Worm (Caenorhabditis elegans) whole organism, young adult: Measurements from ENCODE around the gene Y105C5B.3.

Source experiments
- B0035.1 ChIP-seq: sonication (generic microtip); optimal IDR thresholded peaks from 2 replicates; lab custom pipeline; 2016; ENCODE audit warnings: missing genetic modification characterization, mild to moderate bottlenecking, missing compliant biosample characterization, missing genotype, missing genetic modification reagents
- C17E4.6 ChIP-seq: fragments of 200-800 bp; sonication (Bioruptor generic); IDR thresholded peaks from 2 replicates; pipeline ENCODE4 v1.3.6; 2022; ENCODE audit warnings: missing genetic modification reagents, missing genetic modification characterization, missing compliant biosample characterization
- F22D6.2 ChIP-seq: sonication (generic microtip); optimal IDR thresholded peaks from 2 replicates; lab custom pipeline; 2016; ENCODE audit warnings: mild to moderate bottlenecking, missing genetic modification characterization, missing compliant biosample characterization
- F39B2.1 ChIP-seq: fragments of 200-800 bp; sonication (Bioruptor generic); IDR thresholded peaks from 2 replicates; pipeline ENCODE4 v1.3.6; 2022; ENCODE audit warnings: missing genetic modification reagents, missing genetic modification characterization, missing compliant biosample characterization
- F49E8.2 ChIP-seq: sonication (generic microtip); optimal IDR thresholded peaks from 3 replicates; lab custom pipeline; 2017; ENCODE audit warnings: missing genetic modification characterization, mild to moderate bottlenecking, missing compliant biosample characterization, antibody characterized with exemption, moderate library complexity; ENCODE audit not compliant: insufficient read depth
- F52B5.7 ChIP-seq: sonication (generic microtip); optimal IDR thresholded peaks from 2 replicates; lab custom pipeline; 2016; ENCODE audit warnings: mild to moderate bottlenecking, missing genetic modification characterization, missing compliant biosample characterization
- F57C9.4 ChIP-seq: sonication (generic microtip); optimal IDR thresholded peaks from 2 replicates; lab custom pipeline; 2017; ENCODE audit warnings: mild to moderate bottlenecking, missing genetic modification characterization, missing compliant biosample characterization
- K11D2.4 ChIP-seq: fragments of 200-800 bp; sonication (Bioruptor generic); IDR thresholded peaks from 2 replicates; pipeline ENCODE4 v1.3.6; 2022; ENCODE audit warnings: missing genetic modification reagents, missing genetic modification characterization, missing compliant biosample characterization
- Y79H2A.3 ChIP-seq: fragments of 200-800 bp; sonication (Bioruptor generic); conservative IDR thresholded peaks from 2 replicates; pipeline ENCODE4 v1.3.6; 2022; ENCODE audit warnings: missing genetic modification reagents, missing genetic modification characterization, missing compliant biosample characterization
- akir-1 ChIP-seq: fragments of 200-800 bp; sonication (Bioruptor generic); optimal IDR thresholded peaks from 2 replicates; lab custom pipeline; 2018; ENCODE audit warnings: mild to moderate bottlenecking, missing genetic modification characterization, moderate library complexity, missing compliant biosample characterization
- attf-6 ChIP-seq: fragments of 200-800 bp; sonication (Bioruptor generic); IDR thresholded peaks from 2 replicates; pipeline ENCODE4 v1.3.6; 2022; ENCODE audit warnings: missing genetic modification reagents, missing genetic modification characterization, missing compliant biosample characterization
- bed-1 ChIP-seq: fragments of 200-800 bp; sonication (Bioruptor generic); IDR thresholded peaks from 2 replicates; pipeline ENCODE4 v1.3.6; 2022; ENCODE audit warnings: missing genetic modification reagents, missing genetic modification characterization, missing compliant biosample characterization
- bed-2 ChIP-seq: fragments of 200-800 bp; sonication (Bioruptor generic); IDR thresholded peaks from 2 replicates; pipeline ENCODE4 v1.3.6; 2022; ENCODE audit warnings: missing genetic modification reagents, missing genetic modification characterization, missing compliant biosample characterization
- ceh-27 ChIP-seq: fragments of 200-800 bp; sonication (Bioruptor generic); optimal IDR thresholded peaks from 2 replicates; lab custom pipeline; 2018; ENCODE audit warnings: mild to moderate bottlenecking, missing genetic modification characterization, moderate library complexity, missing compliant biosample characterization
- egl-18 ChIP-seq: fragments of 200-800 bp; sonication (Bioruptor generic); IDR thresholded peaks from 2 replicates; pipeline ENCODE4 v1.3.6; 2022; ENCODE audit warnings: missing genetic modification reagents, missing genetic modification characterization, missing compliant biosample characterization
- egl-44 ChIP-seq: fragments of 200-800 bp; sonication (Bioruptor generic); IDR thresholded peaks from 2 replicates; pipeline ENCODE4 v1.3.6; 2022; ENCODE audit warnings: missing genetic modification reagents, missing genetic modification characterization, missing compliant biosample characterization
- egrh-3 ChIP-seq: fragments of 200-800 bp; sonication (Bioruptor generic); IDR thresholded peaks from 2 replicates; pipeline ENCODE4 v1.3.6; 2022; ENCODE audit warnings: missing genetic modification reagents, missing genetic modification characterization, missing compliant biosample characterization
- ekl-4 ChIP-seq: fragments of 200-800 bp; sonication (Bioruptor generic); IDR thresholded peaks from 2 replicates; pipeline ENCODE4 v1.3.6; 2022; ENCODE audit warnings: missing genetic modification reagents, missing genetic modification characterization, missing compliant biosample characterization
- ets-4 ChIP-seq: fragments of 200-800 bp; sonication (Bioruptor generic); optimal IDR thresholded peaks from 2 replicates; lab custom pipeline; 2018; ENCODE audit warnings: mild to moderate bottlenecking, missing genetic modification characterization, missing compliant biosample characterization
- fkh-3 ChIP-seq: sonication (generic microtip); optimal IDR thresholded peaks from 2 replicates; lab custom pipeline; 2016; ENCODE audit warnings: mild to moderate bottlenecking, missing genetic modification characterization, missing compliant biosample characterization
- hmg-1.2 ChIP-seq: fragments of 200-800 bp; sonication (Bioruptor generic); IDR thresholded peaks from 2 replicates; pipeline ENCODE4 v1.3.6; 2022; ENCODE audit warnings: missing genetic modification reagents, missing genetic modification characterization, missing compliant biosample characterization
- lin-26 ChIP-seq: fragments of 200-800 bp; sonication (Bioruptor generic); IDR thresholded peaks from 2 replicates; pipeline ENCODE4 v1.3.6; 2022; ENCODE audit warnings: missing genetic modification reagents, missing genetic modification characterization, missing compliant biosample characterization
- lin-35 ChIP-seq, 3 experiments: fragments of 150-350 bp in 2 of 3; sonication (generic microtip) in 1 of 3; optimal IDR thresholded peaks; 2 replicates each; lab custom pipeline; 2014 to 2018; ENCODE audit warnings: missing biosample characterization in 3 of 3, missing genetic modification characterization in 3 of 3, missing genetic modification reagents in 3 of 3
- madf-3 ChIP-seq: fragments of 200-800 bp; sonication (Bioruptor generic); IDR thresholded peaks from 2 replicates; pipeline ENCODE4 v1.3.6; 2022; ENCODE audit warnings: missing genetic modification reagents, missing genetic modification characterization, missing compliant biosample characterization
- madf-6 ChIP-seq: fragments of 200-800 bp; sonication (Bioruptor generic); IDR thresholded peaks from 2 replicates; pipeline ENCODE4 v1.3.6; 2022; ENCODE audit warnings: missing genetic modification reagents, missing genetic modification characterization, missing compliant biosample characterization
- mxl-1 ChIP-seq: sonication (generic microtip); optimal IDR thresholded peaks from 2 replicates; lab custom pipeline; 2016; ENCODE audit warnings: missing genetic modification characterization, missing compliant biosample characterization
- nfya-1 ChIP-seq: sonication (generic microtip); optimal IDR thresholded peaks from 2 replicates; lab custom pipeline; 2017; ENCODE audit warnings: antibody characterized with exemption, missing compliant biosample characterization, missing genetic modification characterization, borderline replicate concordance; ENCODE audit not compliant: insufficient read depth
- nfyb-1 ChIP-seq: fragments of 200-800 bp; sonication (Bioruptor generic); IDR thresholded peaks from 2 replicates; pipeline ENCODE4 v1.3.6; 2022; ENCODE audit warnings: missing genetic modification reagents, missing genetic modification characterization, missing compliant biosample characterization
- nhr-27 ChIP-seq: fragments of 200-800 bp; sonication (Bioruptor generic); optimal IDR thresholded peaks from 2 replicates; lab custom pipeline; 2018; ENCODE audit warnings: mild to moderate bottlenecking, missing genetic modification characterization, moderate library complexity, missing compliant biosample characterization
- nhr-80 ChIP-seq: sonication (generic microtip); optimal IDR thresholded peaks from 2 replicates; lab custom pipeline; 2016; ENCODE audit warnings: missing genetic modification characterization, missing compliant biosample characterization
- nhr-90 ChIP-seq: sonication (generic microtip); optimal IDR thresholded peaks from 2 replicates; lab custom pipeline; 2016; ENCODE audit warnings: missing genotype, mild to moderate bottlenecking, missing genetic modification characterization, missing compliant biosample characterization
- pbrm-1 ChIP-seq: fragments of 200-800 bp; sonication (Bioruptor generic); IDR thresholded peaks from 2 replicates; pipeline ENCODE4 v1.3.6; 2022; ENCODE audit warnings: missing genetic modification reagents, missing genetic modification characterization, missing compliant biosample characterization
- sdz-38 ChIP-seq: sonication (generic microtip); optimal IDR thresholded peaks from 2 replicates; lab custom pipeline; 2016; ENCODE audit warnings: missing genotype, missing genetic modification characterization, missing compliant biosample characterization
- snpc-1.1 ChIP-seq: sonication (generic microtip); optimal IDR thresholded peaks from 2 replicates; lab custom pipeline; 2017; ENCODE audit warnings: missing genetic modification characterization, mild to moderate bottlenecking, missing compliant biosample characterization, antibody characterized with exemption, moderate library complexity, missing genotype, missing genetic modification reagents; ENCODE audit not compliant: insufficient read depth
- snpc-3.4 ChIP-seq: sonication (generic microtip); optimal IDR thresholded peaks from 2 replicates; lab custom pipeline; 2017; ENCODE audit warnings: missing genetic modification characterization, mild to moderate bottlenecking, missing compliant biosample characterization, antibody characterized with exemption, moderate library complexity, missing genotype, missing genetic modification reagents
- sptf-2 ChIP-seq: fragments of 200-800 bp; sonication (Bioruptor generic); optimal IDR thresholded peaks from 2 replicates; lab custom pipeline; 2018; ENCODE audit warnings: mild to moderate bottlenecking, missing genetic modification characterization, missing compliant biosample characterization
- unc-130 ChIP-seq: sonication (generic microtip); optimal IDR thresholded peaks from 2 replicates; lab custom pipeline; 2016; ENCODE audit warnings: missing genetic modification reagents, missing genetic modification characterization, missing compliant biosample characterization
- zim-3 ChIP-seq: sonication (generic microtip); optimal IDR thresholded peaks from 2 replicates; lab custom pipeline; 2017; ENCODE audit warnings: mild to moderate bottlenecking, missing genetic modification characterization, moderate library complexity, missing compliant biosample characterization
- ztf-18 ChIP-seq: sonication (generic microtip); optimal IDR thresholded peaks from 2 replicates; lab custom pipeline; 2016; ENCODE audit warnings: missing genotype, mild to moderate bottlenecking, missing genetic modification characterization, missing compliant biosample characterization
- ztf-25 ChIP-seq: fragments of 200-800 bp; sonication (Bioruptor generic); IDR thresholded peaks from 2 replicates; pipeline ENCODE4 v1.3.6; 2022; ENCODE audit warnings: missing genetic modification reagents, missing genetic modification characterization, missing compliant biosample characterization
- ztf-28 ChIP-seq: fragments of 200-800 bp; sonication (Bioruptor generic); IDR thresholded peaks from 2 replicates; pipeline ENCODE4 v1.3.6; 2022; ENCODE audit warnings: missing genetic modification reagents, missing genetic modification characterization, missing compliant biosample characterization
- ztf-3 ChIP-seq: fragments of 200-800 bp; sonication (Bioruptor generic); optimal IDR thresholded peaks from 2 replicates; lab custom pipeline; 2018; ENCODE audit warnings: mild to moderate bottlenecking, missing genetic modification characterization, missing compliant biosample characterization

Gene Y105C5B.3

DNA sequence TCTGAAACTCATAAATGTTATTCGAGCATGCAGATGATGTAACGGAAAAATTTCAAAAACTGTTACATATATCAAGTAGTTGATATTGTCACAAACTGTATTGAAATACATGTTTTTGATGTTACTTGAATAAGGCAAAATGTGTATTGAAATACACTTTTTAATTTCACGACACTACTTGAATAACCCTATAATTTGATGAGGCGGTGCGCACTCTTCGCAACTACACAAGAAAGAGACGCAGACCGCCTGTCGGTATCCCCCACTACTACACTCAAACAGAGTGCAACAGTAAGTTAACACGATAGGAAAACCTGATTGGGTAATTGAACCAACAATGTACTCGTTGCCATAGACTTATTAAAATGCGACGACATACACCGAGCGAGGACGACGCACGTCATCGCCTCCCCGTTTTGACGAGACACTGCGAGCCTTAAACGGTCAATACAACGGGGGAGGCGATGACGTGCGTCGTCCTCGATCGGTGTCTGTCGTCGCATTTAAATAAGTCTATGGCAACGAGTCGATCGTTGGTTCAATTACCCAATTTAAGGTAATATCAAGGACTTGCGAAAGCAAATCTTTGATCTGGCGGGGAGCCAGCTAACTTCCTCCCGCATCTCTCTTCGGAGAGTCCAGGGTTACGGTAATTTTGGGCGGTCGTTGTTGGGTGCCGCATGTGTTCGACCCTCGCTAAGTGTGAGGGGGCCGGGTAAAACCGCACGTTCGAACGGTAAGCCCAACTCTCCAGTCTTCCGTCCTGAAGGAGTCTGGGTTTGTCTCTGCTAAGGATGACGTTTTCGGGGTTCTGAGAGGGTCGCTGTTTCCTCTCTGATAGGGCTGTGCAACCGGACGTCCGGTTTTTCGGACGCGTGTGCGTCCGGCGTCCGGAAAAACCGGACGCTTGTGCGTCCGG lies 30.9 kb upstream of the Y105C5B.3 start (continued):
- 0 out of 2 replicates have a peak, but pooled peaks have one; percentile 10 for TF ChIP-seq bed-1
- no peak for TF ChIP-seq nfyb-1 (GFP tag; lab: Robert Waterston, UW)
- peak; percentile 2 for TF ChIP-seq snpc-3.4 (tag; lab: Kevin White, UChicago)
- TF ChIP-seq ztf-18 (tag; lab: Kevin White, UChicago): no peak
- no peak for TF ChIP-seq nhr-27 (tag; lab: Kevin White, UChicago)
- peak; percentile 94 for TF ChIP-seq attf-6 (GFP tag; lab: Robert Waterston, UW)
- TF ChIP-seq unc-130 (GFP tag; lab: Kevin White, UChicago): no peak
- no peak for TF ChIP-seq Y79H2A.3
- 0 out of 2 replicates have a peak, but pooled peaks have one; percentile 40 for TF ChIP-seq egl-18 (GFP tag; lab: Robert Waterston, UW)
- no peak for TF ChIP-seq F22D6.2 (tag; lab: Kevin White, UChicago)
- no peak for TF ChIP-seq nfya-1 (tag; lab: Kevin White, UChicago)
- TF ChIP-seq ets-4 (GFP tag; lab: Kevin White, UChicago): no peak
- TF ChIP-seq F52B5.7 (tag; lab: Kevin White, UChicago): no peak
- no peak for TF ChIP-seq F57C9.4 (tag; lab: Kevin White, UChicago)
- peak; percentile 76 for TF ChIP-seq snpc-1.1 (tag; lab: Kevin White, UChicago)
- TF ChIP-seq madf-3 (GFP tag; lab: Robert Waterston, UW): 0 out of 2 replicates have a peak, but pooled peaks have one; percentile 7
- 0 out of 2 replicates have a peak, but pooled peaks have one; percentile 10 for TF ChIP-seq madf-6
- TF ChIP-seq F49E8.2 (tag; lab: Kevin White, UChicago): no peak
- TF ChIP-seq pbrm-1 (GFP tag; lab: Robert Waterston, UW): peak; percentile 73

DNA sequence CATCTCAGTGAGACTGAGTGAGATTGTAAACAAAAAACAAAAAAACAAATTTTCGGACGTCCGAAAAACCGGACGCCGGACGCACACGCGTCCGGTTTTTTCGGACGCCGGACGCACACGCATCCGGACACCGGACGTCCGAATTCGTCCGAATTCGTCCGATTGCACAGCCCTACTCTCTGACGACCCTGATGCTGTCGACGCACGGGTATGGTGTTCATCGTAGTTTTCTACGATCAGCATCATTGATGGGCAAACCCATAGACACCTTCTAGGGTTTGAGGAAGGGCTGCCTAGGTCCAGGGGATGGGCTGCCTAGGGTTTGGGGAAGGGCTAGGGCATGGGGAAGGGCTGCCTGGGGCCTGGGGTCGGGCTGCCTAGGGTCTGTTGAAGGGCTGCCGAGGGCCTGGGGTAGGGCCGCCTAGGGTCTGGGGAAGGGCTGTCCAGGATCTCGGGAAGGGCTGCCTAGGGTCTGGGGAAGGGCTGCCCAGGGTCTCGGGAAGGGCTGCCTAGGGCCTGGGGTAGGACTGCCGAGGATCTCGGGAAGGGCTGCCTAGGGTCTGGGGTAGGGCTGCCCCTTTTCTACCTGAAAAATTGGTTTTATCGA lies 30.1 kb upstream of the Y105C5B.3 start:
- TF ChIP-seq hmg-1.2 (0 out of 2 replicates have a peak, but pooled peaks have one; percentile 23), Y79H2A.3 (0 out of 2 replicates have a peak, but pooled peaks have one; percentile 16), snpc-1.1 (tag; lab: Kevin White, UChicago) (no peak), ztf-28 (no peak), F52B5.7 (tag; lab: Kevin White, UChicago) (no peak), nhr-90 (tag; lab: Kevin White, UChicago) (no peak), ceh-27 (GFP tag; lab: Kevin White, UChicago) (no peak), ztf-3 (no peak), fkh-3 (peak; percentile 38), lin-35 (GFP tag; optimal IDR thresholded peaks at IDR 0.05; lab: Kevin White, UChicago) (no peak), F49E8.2 (tag; lab: Kevin White, UChicago) (no peak), sptf-2 (GFP tag; lab: Kevin White, UChicago) (no peak), bed-2 (GFP tag; lab: Robert Waterston, UW) (no peak), lin-26 (GFP tag; lab: Robert Waterston, UW) (peak; percentile 57; the same call in 1 of the 2 replicates), F39B2.1 (0 out of 2 replicates have a peak, but pooled peaks have one; percentile 29), snpc-3.4 (tag; lab: Kevin White, UChicago) (no peak), nhr-80 (tag; lab: Kevin White, UChicago) (no peak), egrh-3 (peak; percentile 97), sdz-38 (no peak), mxl-1 (no peak), zim-3 (tag; lab: Kevin White, UChicago) (no peak), K11D2.4 (no peak), B0035.1 (tag; lab: Kevin White, UChicago) (no peak), ztf-25 (GFP tag; lab: Robert Waterston, UW) (no peak), egl-44 (peak; percentile 43; the same call in 1 of the 2 replicates), ekl-4 (peak; percentile 43; the same call in 1 of the 2 replicates), unc-130 (GFP tag; lab: Kevin White, UChicago) (no peak), akir-1 (GFP tag; lab: Kevin White, UChicago) (no peak), C17E4.6 (GFP tag; lab: Robert Waterston, UW) (peak; percentile 52; the same call in 1 of the 2 replicates)
